Worm (Caenorhabditis elegans): ENCODE results near the gene W06F12.2.

ce11 chrIII:13766704-13767323 lies 35.3 kb upstream of the W06F12.2 start:
- TF ChIP-seq unc-62 (GFP tag; optimal IDR thresholded peaks at IDR 0.05 in 1 of 2) (no peak), unc-62 (tag; optimal IDR thresholded peaks at IDR 0.05) (no peak), nhr-6 (tag; optimal IDR thresholded peaks at IDR 0.05) (no peak)

Measured in whole organism, L4 larva.